Worm (Caenorhabditis elegans) whole organism, midembryonic: ENCODE measurements around the gene D1044.7.

Experiments used
- klf-2 ChIP-seq: fragments of 200-800 bp; sonication (Bioruptor generic); conservative IDR thresholded peaks from 2 replicates; pipeline ENCODE4 v1.3.6; 2022; ENCODE audit warnings: missing genetic modification reagents, missing genetic modification characterization, missing compliant biosample characterization
- med-1 ChIP-seq: sonication (generic microtip); optimal IDR thresholded peaks from 2 replicates; lab custom pipeline; 2017; ENCODE audit warnings: missing genetic modification characterization, mild to moderate bottlenecking, missing compliant biosample characterization, antibody characterized with exemption, missing genetic modification reagents; ENCODE audit not compliant: insufficient read depth
- ref-1 ChIP-seq: fragments of 200-800 bp; sonication (Bioruptor generic); conservative IDR thresholded peaks from 2 replicates; pipeline ENCODE4 v1.3.6; 2022; ENCODE audit warnings: missing genetic modification reagents, missing genetic modification characterization, missing compliant biosample characterization

DNA sequence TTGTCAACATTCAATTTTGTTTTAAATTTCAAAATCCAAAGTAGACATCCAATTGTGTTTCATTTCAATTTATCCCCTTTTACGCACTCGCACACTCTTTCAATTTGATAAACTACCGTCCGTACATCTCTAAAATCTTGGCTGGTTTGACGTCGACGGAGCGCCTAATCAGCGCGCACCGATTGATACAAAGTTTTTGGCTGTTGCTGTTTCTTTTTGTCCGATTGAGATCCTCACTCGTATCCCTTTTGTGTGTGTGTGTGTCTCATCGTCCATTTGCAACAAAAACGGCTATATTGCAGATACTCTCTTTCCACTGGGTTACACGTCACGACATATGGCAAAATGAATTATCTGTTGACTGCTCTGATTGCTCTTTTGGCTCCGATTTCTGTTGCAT, 34.4 kb downstream of the D1044.7 start, which contains the start of gene lon-1:
- TF ChIP-seq ref-1 (GFP tag; lab: Robert Waterston, UW): no peak
- TF ChIP-seq klf-2 (GFP tag; lab: Robert Waterston, UW): no peak
- no peak for TF ChIP-seq med-1 (GFP tag; lab: Kevin White, UChicago)
